Fruit fly (Drosophila melanogaster) whole organism, wandering third instar larva: Measurements from ENCODE around the gene CG32459.

Source experiments
- Abd-B ChIP-seq: fragments of >200 bp; optimal IDR thresholded peaks from 2 replicates; lab custom pipeline; 2017; ENCODE audit warnings: missing biosample characterization, missing genetic modification characterization
- Dfd ChIP-seq: fragments of >200 bp; optimal IDR thresholded peaks from 2 replicates; lab custom pipeline; 2017; ENCODE audit warnings: missing biosample characterization, missing genetic modification characterization
- Hr83 ChIP-seq: fragments of 200-300 bp; sonication (Bioruptor generic); optimal IDR thresholded peaks from 2 replicates; lab custom pipeline; 2016; ENCODE audit warnings: missing biosample characterization, mild to moderate bottlenecking, missing genetic modification characterization, moderate library complexity; ENCODE audit not compliant: poor library complexity, severe bottlenecking
- OdsH ChIP-seq: fragments of 200-800 bp; sonication (Bioruptor generic); optimal IDR thresholded peaks from 2 replicates; lab custom pipeline; 2016; ENCODE audit warnings: missing biosample characterization, mild to moderate bottlenecking, missing genetic modification characterization
- br ChIP-seq: fragments of 200-800 bp; sonication (Bioruptor generic); optimal IDR thresholded peaks from 2 replicates; lab custom pipeline; 2016; ENCODE audit warnings: missing biosample characterization, missing genetic modification characterization
- dl ChIP-seq, 2 experiments: fragments of 175-275, 200-275 bp in 1 of 2; fragments of 200-275 bp in 1 of 2; sonication (Bioruptor generic); optimal IDR thresholded peaks; lab custom pipeline; 2018; ENCODE audit warnings: mild to moderate bottlenecking in 2 of 2, missing biosample characterization in 2 of 2, missing genetic modification characterization in 2 of 2, moderate library complexity in 2 of 2; ENCODE audit not compliant: partially characterized antibody in 2 of 2, insufficient read depth in 1 of 2
- dmrt93B ChIP-seq: fragments of 200-800 bp; sonication (Bioruptor generic); optimal IDR thresholded peaks from 2 replicates; lab custom pipeline; 2018; ENCODE audit warnings: missing biosample characterization, mild to moderate bottlenecking, missing genetic modification characterization
- foxo ChIP-seq, 2 experiments: fragments of 200-800 bp; sonication (Bioruptor generic); optimal IDR thresholded peaks; 2 replicates in 1 of 2; 3 replicates in 1 of 2; lab custom pipeline; 2016 to 2017; ENCODE audit warnings: missing biosample characterization in 2 of 2, missing genetic modification characterization in 2 of 2
- h ChIP-seq: fragments of 200-800 bp; sonication (Bioruptor generic); optimal IDR thresholded peaks from 3 replicates; lab custom pipeline; 2016; ENCODE audit warnings: missing biosample characterization, mild to moderate bottlenecking, missing genetic modification characterization
- lola ChIP-seq: fragments of >200 bp; optimal IDR thresholded peaks from 2 replicates; lab custom pipeline; 2017; ENCODE audit warnings: missing biosample characterization, missing genetic modification characterization
- tai ChIP-seq: sonication (Bioruptor generic); optimal IDR thresholded peaks from 2 replicates; lab custom pipeline; 2016; ENCODE audit warnings: missing biosample characterization, missing genetic modification characterization
- usp ChIP-seq: fragments of >200 bp; optimal IDR thresholded peaks from 2 replicates; lab custom pipeline; 2017; ENCODE audit warnings: missing biosample characterization, missing genetic modification characterization

dm6 chr3L:22860487-22860886 is 4.6 kb upstream of the CG32459 start, which contains the start of gene CG13239:
- no peak for TF ChIP-seq dmrt93B (GFP tag; lab: Kevin White, UChicago)
- no peak for TF ChIP-seq foxo (GFP tag; optimal IDR thresholded peaks at IDR 0.05; lab: Kevin White, UChicago)
- no peak for TF ChIP-seq h (GFP tag; lab: Kevin White, UChicago)
- TF ChIP-seq tai = no peak
- no peak for TF ChIP-seq OdsH
- TF ChIP-seq usp = no peak
- TF ChIP-seq dl (GFP tag; optimal IDR thresholded peaks at IDR 0.05; lab: Kevin White, UChicago; ENCODE audit: insufficient read depth in 1 of 2, partially characterized antibody in 2 of 2) = no peak
- no peak for TF ChIP-seq Dfd (GFP tag; lab: Kevin White, UChicago)
- no peak for TF ChIP-seq lola (GFP tag; lab: Kevin White, UChicago)
- TF ChIP-seq Abd-B (GFP tag; lab: Kevin White, UChicago) = no peak
- no peak for TF ChIP-seq Hr83
- no peak for TF ChIP-seq br (GFP tag; lab: Kevin White, UChicago)
